Worm (Caenorhabditis elegans): ENCODE measurements around the gene mlh-1.

Gene mlh-1

ce11 chrIII:13484024-13484423 lies 30.3 kb downstream of the mlh-1 start, which contains the start of gene acc-4:
acc-4 (minus strand) TSS chrIII:13484124.
- TF ChIP-seq unc-62 (GFP tag; optimal IDR thresholded peaks at IDR 0.05) = no peak

ce11 chrIII:13476682-13477081 lies 37.7 kb downstream of the mlh-1 start, which contains the start of gene T27E9.6:
T27E9.6 (minus strand) TSS chrIII:13476782.
- TF ChIP-seq unc-62 (GFP tag; optimal IDR thresholded peaks at IDR 0.05) = no peak

ce11 chrIII:13474482-13474881 lies 39.9 kb downstream of the mlh-1 start:
- no peak for TF ChIP-seq unc-62 (GFP tag; optimal IDR thresholded peaks at IDR 0.05)

ce11 chrIII:13471504-13471903 lies 42.9 kb downstream of the mlh-1 start, which contains the start of gene pssy-2:
pssy-2 (plus strand) TSS chrIII:13471804.
- TF ChIP-seq unc-62 (GFP tag; optimal IDR thresholded peaks at IDR 0.05) = no peak

- TF ChIP-seq unc-62 (GFP tag; optimal IDR thresholded peaks at IDR 0.05) = no peak
These were observed 48.3 kb downstream of the mlh-1 start, which contains the start of gene cdk-5 for ce11 chrIII:13465918-13466592. cdk-5 (minus strand) TSS chrIII:13466342.

ce11 chrIII:13464493-13465362 lies 49.6 kb downstream of the mlh-1 start, which contains the start of gene kel-3:
kel-3 (plus strand) TSS chrIII:13464820.
- TF ChIP-seq unc-62 (GFP tag; optimal IDR thresholded peaks at IDR 0.05) = no peak

ce11 chrIII:13462965-13463783 lies 51.2 kb downstream of the mlh-1 start, which contains the start of gene ant-1.1:
ant-1.1 (plus strand) TSS chrIII:13463163.
- TF ChIP-seq unc-62 (GFP tag; optimal IDR thresholded peaks at IDR 0.05) = no peak

ce11 chrIII:13462138-13462634 lies 52.2 kb downstream of the mlh-1 start, which contains the start of the genes abcf-2 and T27E9.2:
abcf-2 (minus strand) TSS chrIII:13462238.
T27E9.2 (minus strand) TSS chrIII:13462584.
- TF ChIP-seq unc-62 (GFP tag; optimal IDR thresholded peaks at IDR 0.05) = no peak

ce11 chrIII:13461535-13461934 lies 52.8 kb downstream of the mlh-1 start:
- no peak for TF ChIP-seq unc-62 (GFP tag; optimal IDR thresholded peaks at IDR 0.05)
